Worm (Caenorhabditis elegans): ENCODE results near the gene mam-5.

DNA sequence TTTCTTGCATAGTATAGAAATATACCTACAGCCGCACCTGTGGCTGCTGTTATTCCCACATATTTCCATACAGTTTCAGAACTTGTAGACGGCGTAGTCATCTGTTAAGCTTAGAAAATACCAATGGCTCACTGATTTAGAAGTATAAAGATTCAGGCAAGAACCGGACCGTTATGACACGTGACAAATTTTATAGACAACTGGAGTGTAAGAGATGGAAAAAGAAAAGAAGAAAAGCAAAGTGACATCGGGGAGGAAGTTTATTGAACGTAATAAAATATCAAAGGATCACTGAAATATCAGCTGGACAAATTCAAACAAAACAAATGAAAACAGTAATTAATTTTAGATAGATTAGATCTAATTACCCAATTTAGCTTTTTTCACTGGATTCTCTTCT, 33.7 kb downstream of the mam-5 start, which contains the start of gene rmd-2:
- no peak for TF ChIP-seq hlh-30 (tag; optimal IDR thresholded peaks at IDR 0.05; ENCODE audit: insufficient read depth)
- TF ChIP-seq dve-1 (tag; optimal IDR thresholded peaks at IDR 0.05; ENCODE audit: insufficient read depth), result no peak
- no peak for TF ChIP-seq lin-39 (tag; optimal IDR thresholded peaks at IDR 0.05)
- no peak for TF ChIP-seq ces-1 (GFP tag; optimal IDR thresholded peaks at IDR 0.05)
- no peak for TF ChIP-seq nhr-42 (GFP tag; IDR thresholded peaks at IDR 0.05)
- TF ChIP-seq unc-62 (GFP tag; optimal IDR thresholded peaks at IDR 0.05 in 1 of 2), result no peak
- no peak for TF ChIP-seq unc-62 (tag; optimal IDR thresholded peaks at IDR 0.05)
- TF ChIP-seq ama-1 (optimal IDR thresholded peaks at IDR 0.05), result no peak
- no peak for TF ChIP-seq fos-1 (tag; optimal IDR thresholded peaks at IDR 0.05)
- no peak for TF ChIP-seq nhr-76 (tag; optimal IDR thresholded peaks at IDR 0.05)
- TF ChIP-seq dpl-1 (GFP tag; optimal IDR thresholded peaks at IDR 0.05), result no peak
